Worm (Caenorhabditis elegans): ENCODE data around the gene M151.3.

DNA sequence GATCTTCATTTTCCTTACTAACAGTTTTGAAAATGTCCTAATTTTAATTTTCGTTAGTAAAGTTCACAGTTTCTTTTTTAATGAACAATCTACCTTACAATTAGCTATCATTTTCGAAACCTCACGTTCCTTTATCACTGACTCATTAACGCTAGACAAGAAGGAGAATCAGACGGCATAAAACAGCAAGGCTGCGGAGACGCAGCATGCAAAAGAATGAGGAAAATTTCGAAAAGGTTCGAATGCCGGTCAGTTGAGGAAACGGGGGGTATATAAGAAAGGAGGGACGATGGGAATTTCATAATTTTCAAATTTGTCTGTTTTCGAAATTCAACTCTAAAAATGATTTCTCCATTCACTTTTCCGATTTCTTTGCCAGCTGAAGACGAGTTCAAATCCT, 35.0 kb downstream of the M151.3 start, which contains the start of gene F19B10.13:
- TF ChIP-seq nhr-12 (tag; optimal IDR thresholded peaks at IDR 0.05) (no peak), skn-1 (tag; optimal IDR thresholded peaks at IDR 0.05) (no peak), elt-2 (tag; optimal IDR thresholded peaks at IDR 0.05) (peak; percentile 70), mml-1 (tag; optimal IDR thresholded peaks at IDR 0.05) (no peak), zag-1 (tag; optimal IDR thresholded peaks at IDR 0.05) (no peak), nhr-237 (tag; optimal IDR thresholded peaks at IDR 0.05) (no peak), egl-27 (tag; optimal IDR thresholded peaks at IDR 0.05) (no peak), unc-39 (tag; optimal IDR thresholded peaks at IDR 0.05) (no peak), fkh-2 (tag; optimal IDR thresholded peaks at IDR 0.05) (no peak), ZK546.5 (tag; optimal IDR thresholded peaks at IDR 0.05) (no peak), snpc-4 (tag; optimal IDR thresholded peaks at IDR 0.05) (no peak), ceh-82 (tag; optimal IDR thresholded peaks at IDR 0.05) (no peak)

Measured in whole organism, L3 larva.